Worm (Caenorhabditis elegans) whole organism, L3 larva: ENCODE data around the gene Y59C2A.1.
A peak's percentile ranks its signal among the peaks of the same experiment; 100 is the strongest.

Source experiments
- R02D3.7 ChIP-seq: fragments of 150-350 bp; optimal IDR thresholded peaks from 2 replicates; lab custom pipeline; 2014; ENCODE audit warnings: missing biosample characterization, missing genetic modification characterization
- ZK546.5 ChIP-seq: sonication (generic microtip); optimal IDR thresholded peaks from 2 replicates; lab custom pipeline; 2017; ENCODE audit warnings: missing biosample characterization, missing genetic modification characterization
- ceh-16 ChIP-seq: sonication (generic microtip); optimal IDR thresholded peaks from 2 replicates; lab custom pipeline; 2017; ENCODE audit warnings: missing biosample characterization, missing genetic modification characterization
- ceh-28 ChIP-seq: fragments of 150-350 bp; optimal IDR thresholded peaks from 2 replicates; lab custom pipeline; 2014; ENCODE audit warnings: missing biosample characterization, missing genetic modification reagents, missing genetic modification characterization
- ceh-82 ChIP-seq: fragments of 150-350 bp; optimal IDR thresholded peaks from 2 replicates; lab custom pipeline; 2014; ENCODE audit warnings: missing biosample characterization, missing genetic modification characterization
- ceh-9 ChIP-seq: sonication (generic microtip); optimal IDR thresholded peaks from 2 replicates; lab custom pipeline; 2018; ENCODE audit warnings: missing biosample characterization, missing genetic modification characterization
- daf-12 ChIP-seq: fragments of 150-350 bp; optimal IDR thresholded peaks from 2 replicates; lab custom pipeline; 2014; ENCODE audit warnings: missing biosample characterization, missing genetic modification reagents, missing genetic modification characterization
- egl-27 ChIP-seq: sonication (generic microtip); optimal IDR thresholded peaks from 4 replicates; lab custom pipeline; 2017; ENCODE audit warnings: missing biosample characterization, missing genetic modification reagents, missing genetic modification characterization
- egl-5 ChIP-seq: fragments of 150-350 bp; optimal IDR thresholded peaks from 2 replicates; lab custom pipeline; 2017; ENCODE audit warnings: missing biosample characterization, missing genetic modification reagents, missing genetic modification characterization, inconsistent platforms
- elt-2 ChIP-seq: sonication (generic microtip); optimal IDR thresholded peaks from 2 replicates; lab custom pipeline; 2016; ENCODE audit warnings: missing genetic modification reagents, mild to moderate bottlenecking, missing genetic modification characterization, missing compliant biosample characterization
- fos-1 ChIP-seq: fragments of 150-350 bp; optimal IDR thresholded peaks from 2 replicates; lab custom pipeline; 2014; ENCODE audit warnings: missing biosample characterization, missing genetic modification characterization
- jun-1 ChIP-seq: fragments of 150-350 bp; optimal IDR thresholded peaks from 2 replicates; lab custom pipeline; 2014; ENCODE audit warnings: missing biosample characterization, missing genetic modification reagents, missing genetic modification characterization
- lin-15B ChIP-seq: fragments of 150-350 bp; optimal IDR thresholded peaks from 2 replicates; lab custom pipeline; 2014; ENCODE audit warnings: missing biosample characterization, missing genetic modification characterization
- lin-39 ChIP-seq: fragments of 150-350 bp; optimal IDR thresholded peaks from 2 replicates; lab custom pipeline; 2018; ENCODE audit warnings: missing biosample characterization, missing genetic modification reagents, missing genetic modification characterization
- mdl-1 ChIP-seq: fragments of 150-350 bp; optimal IDR thresholded peaks from 2 replicates; lab custom pipeline; 2014; ENCODE audit warnings: missing biosample characterization, missing genetic modification characterization
- mml-1 ChIP-seq: fragments of 150-350 bp; sonication (generic microtip); optimal IDR thresholded peaks from 3 replicates; lab custom pipeline; 2014; ENCODE audit warnings: missing biosample characterization, missing genetic modification characterization
- nfya-1 ChIP-seq: sonication (generic microtip); optimal IDR thresholded peaks from 2 replicates; lab custom pipeline; 2017; ENCODE audit warnings: missing genetic modification characterization, mild to moderate bottlenecking, missing compliant biosample characterization, antibody characterized with exemption, moderate library complexity; ENCODE audit not compliant: insufficient read depth
- nhr-12 ChIP-seq: fragments of 150-350 bp; optimal IDR thresholded peaks from 2 replicates; lab custom pipeline; 2014; ENCODE audit warnings: missing biosample characterization, missing genetic modification characterization
- nhr-237 ChIP-seq: fragments of 150-350 bp; optimal IDR thresholded peaks from 2 replicates; lab custom pipeline; 2014; ENCODE audit warnings: missing biosample characterization, missing genetic modification characterization
- nhr-25 ChIP-seq: sonication (generic microtip); optimal IDR thresholded peaks from 2 replicates; lab custom pipeline; 2017; ENCODE audit warnings: missing biosample characterization, missing genetic modification characterization
- nhr-28 ChIP-seq: fragments of 150-350 bp; optimal IDR thresholded peaks from 2 replicates; lab custom pipeline; 2014; ENCODE audit warnings: missing biosample characterization, missing genetic modification characterization
- nhr-67 ChIP-seq: fragments of 150-350 bp; optimal IDR thresholded peaks from 2 replicates; lab custom pipeline; 2014; ENCODE audit warnings: missing biosample characterization, missing genetic modification characterization
- nhr-77 ChIP-seq: fragments of 150-350 bp; optimal IDR thresholded peaks from 2 replicates; lab custom pipeline; 2014; ENCODE audit warnings: missing biosample characterization, missing genetic modification characterization
- pha-4 ChIP-seq: fragments of 150-350 bp; optimal IDR thresholded peaks from 2 replicates; lab custom pipeline; 2014; ENCODE audit warnings: missing biosample characterization, missing genetic modification reagents, missing genetic modification characterization
- pqm-1 ChIP-seq: fragments of 150-350 bp; optimal IDR thresholded peaks from 2 replicates; lab custom pipeline; 2017; ENCODE audit warnings: missing biosample characterization, missing genetic modification characterization, inconsistent platforms
- sea-2 ChIP-seq: fragments of 150-350 bp; sonication (generic microtip); optimal IDR thresholded peaks from 4 replicates; lab custom pipeline; 2014; ENCODE audit warnings: missing biosample characterization, missing genetic modification reagents, missing genetic modification characterization
- skn-1 ChIP-seq: fragments of 150-350 bp; optimal IDR thresholded peaks from 2 replicates; lab custom pipeline; 2014; ENCODE audit warnings: missing biosample characterization, missing genetic modification characterization
- snpc-4 ChIP-seq: fragments of 150-350 bp; optimal IDR thresholded peaks from 2 replicates; lab custom pipeline; 2014; ENCODE audit warnings: missing biosample characterization, missing genetic modification characterization
- tbx-2 ChIP-seq: sonication (generic microtip); optimal IDR thresholded peaks from 2 replicates; lab custom pipeline; 2016; ENCODE audit warnings: mild to moderate bottlenecking, missing genetic modification characterization, missing compliant biosample characterization
- unc-62 ChIP-seq: fragments of 150-350 bp; sonication (generic microtip); optimal IDR thresholded peaks from 4 replicates; lab custom pipeline; 2014; ENCODE audit warnings: missing biosample characterization, missing genetic modification reagents, missing genetic modification characterization
- zag-1 ChIP-seq: fragments of 150-350 bp; optimal IDR thresholded peaks from 2 replicates; lab custom pipeline; 2014; ENCODE audit warnings: missing biosample characterization, missing genetic modification characterization
- ztf-11 ChIP-seq: fragments of 150-350 bp; optimal IDR thresholded peaks from 2 replicates; lab custom pipeline; 2014; ENCODE audit warnings: missing biosample characterization, missing genetic modification characterization
- ztf-4 ChIP-seq: fragments of 150-350 bp; optimal IDR thresholded peaks from 2 replicates; lab custom pipeline; 2014; ENCODE audit warnings: missing biosample characterization, missing genetic modification characterization

Gene Y59C2A.1

DNA sequence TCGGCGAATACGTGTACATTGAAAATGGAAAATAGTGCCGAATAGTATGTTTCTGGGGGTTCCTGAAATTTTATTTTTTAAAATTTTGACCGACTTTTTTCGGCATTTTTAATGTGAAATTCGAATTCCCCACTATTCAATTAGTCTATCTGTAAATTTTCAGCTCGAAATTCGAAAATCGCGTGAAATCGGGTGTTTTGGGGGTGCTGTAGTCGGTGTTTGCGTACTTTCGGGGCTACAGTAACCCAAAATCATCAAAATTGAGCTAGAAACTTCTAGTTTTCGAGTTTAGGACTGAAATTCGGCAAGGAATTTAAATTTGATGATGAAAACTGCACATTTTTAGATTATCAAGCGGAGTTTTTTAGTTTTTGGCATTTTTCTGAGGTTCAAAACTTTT is 5.8 kb upstream of the Y59C2A.1 start:
- TF ChIP-seq ceh-9 (tag; lab: Kevin White, UChicago) (no peak), mml-1 (no peak), ceh-16 (no peak), sea-2 (no peak), nhr-25 (no peak), skn-1 (tag; lab: Kevin White, UChicago) (no peak), R02D3.7 (tag; lab: Kevin White, UChicago) (no peak), egl-27 (tag; lab: Kevin White, UChicago) (no peak)

DNA sequence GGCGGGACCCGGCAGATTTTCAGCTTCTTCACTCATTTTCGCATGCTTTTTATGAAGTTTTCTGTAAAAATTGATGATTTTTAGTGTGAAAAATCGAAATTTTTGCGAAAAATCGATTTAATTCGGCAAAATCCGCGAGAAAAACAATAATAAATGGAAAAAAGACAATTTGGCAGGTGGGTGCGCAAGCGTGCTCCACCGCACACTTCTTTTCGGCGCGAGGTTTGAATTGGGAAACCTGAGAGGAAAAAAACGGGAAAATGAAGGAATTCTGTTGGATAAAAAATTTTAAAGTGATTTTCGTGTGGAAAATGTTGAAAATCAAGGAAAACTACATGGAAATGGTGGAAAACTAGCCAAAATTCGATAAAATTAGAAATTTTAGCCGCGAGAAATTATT is 3.8 kb upstream of the Y59C2A.1 start, which contains the start of gene Y59C2A.2:
Gene Y59C2A.2, minus strand, starts transcription at position 61 of the 400 bp plus-strand sequence.
- TF ChIP-seq skn-1 (tag; lab: Kevin White, UChicago) = no peak
- no peak for TF ChIP-seq ztf-4 (tag; lab: Kevin White, UChicago)
- no peak for TF ChIP-seq ZK546.5 (tag; lab: Kevin White, UChicago)
- peak; percentile 67 for TF ChIP-seq lin-15B (tag; lab: Kevin White, UChicago)
- TF ChIP-seq nhr-67 (tag; lab: Kevin White, UChicago) = no peak
- TF ChIP-seq nfya-1 (tag; lab: Kevin White, UChicago) = peak; percentile 44
- no peak for TF ChIP-seq ceh-28 (tag; lab: Kevin White, UChicago)
- TF ChIP-seq nhr-28 = no peak
- no peak for TF ChIP-seq unc-62
- TF ChIP-seq egl-5 (tag; lab: Kevin White, UChicago) = no peak
- no peak for TF ChIP-seq zag-1 (tag; lab: Kevin White, UChicago)
- no peak for TF ChIP-seq fos-1 (tag; lab: Kevin White, UChicago)
- peak; percentile 41 for TF ChIP-seq lin-39 (tag; lab: Kevin White, UChicago)
- TF ChIP-seq pqm-1 (tag; lab: Kevin White, UChicago) = no peak
- TF ChIP-seq mml-1 = no peak
- no peak for TF ChIP-seq mdl-1 (tag; lab: Kevin White, UChicago)
- TF ChIP-seq ceh-82 (tag; lab: Kevin White, UChicago) = no peak
- peak; percentile 5 for TF ChIP-seq elt-2 (tag; lab: Kevin White, UChicago)
- no peak for TF ChIP-seq ceh-9 (tag; lab: Kevin White, UChicago)
- TF ChIP-seq pha-4 (tag; lab: Kevin White, UChicago) = peak; percentile 50
- no peak for TF ChIP-seq tbx-2 (tag; lab: Kevin White, UChicago)
- no peak for TF ChIP-seq daf-12 (tag; lab: Kevin White, UChicago)

DNA sequence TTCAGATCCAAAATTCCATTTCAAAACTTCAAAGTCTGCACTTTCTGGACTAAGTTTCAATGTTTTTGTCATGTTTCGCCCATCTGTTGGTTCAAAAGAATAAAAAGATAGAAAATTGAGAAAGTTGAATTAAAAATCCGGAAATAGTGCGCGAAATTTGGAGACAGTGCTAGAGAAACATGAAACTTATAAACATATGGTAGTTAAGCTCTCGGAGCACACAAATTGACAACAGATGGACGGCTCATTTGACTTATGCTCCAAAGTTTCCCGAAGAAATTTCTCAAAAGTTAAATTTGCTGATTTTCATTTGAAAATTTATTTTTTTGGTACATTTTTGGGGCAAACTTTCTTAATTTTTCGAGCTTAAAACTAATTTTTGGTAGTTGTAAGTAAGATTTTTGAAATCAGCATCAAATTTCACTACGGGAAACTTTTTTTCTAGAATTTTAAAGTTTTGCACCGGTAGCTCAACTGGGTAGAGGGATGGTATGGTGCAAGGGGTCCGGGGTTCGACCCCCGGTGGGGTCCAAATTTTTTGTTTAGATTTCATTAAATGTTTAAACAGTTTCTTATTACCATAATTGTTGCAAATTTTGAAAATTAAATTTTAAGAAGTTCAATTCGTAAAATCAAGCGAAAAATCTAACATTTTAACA is 1.7 kb upstream of the Y59C2A.1 start:
- no peak for TF ChIP-seq R02D3.7 (tag; lab: Kevin White, UChicago)
- no peak for TF ChIP-seq nhr-77 (tag; lab: Kevin White, UChicago)

DNA sequence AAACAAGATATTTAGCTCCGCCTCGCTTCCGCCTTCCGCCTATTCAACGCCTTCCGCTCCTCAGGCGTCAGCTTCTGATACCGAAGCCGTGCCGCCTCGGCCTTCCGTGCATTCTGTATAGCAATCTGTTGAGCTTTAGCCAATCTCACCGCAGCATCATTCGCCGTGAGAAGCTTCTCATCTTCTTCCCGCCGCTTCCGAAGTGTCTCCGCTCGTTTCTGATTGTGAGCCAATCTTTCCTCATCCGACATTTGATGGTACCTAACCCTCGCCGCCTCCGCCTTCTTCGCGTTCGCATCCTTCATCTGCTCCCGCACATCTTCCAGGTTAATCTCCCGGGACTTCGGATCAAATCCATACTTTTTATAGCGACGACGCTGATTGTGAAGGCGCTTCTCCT is 7.6 kb downstream of the Y59C2A.1 start:
- TF ChIP-seq fos-1 (tag; lab: Kevin White, UChicago) = no peak
- TF ChIP-seq mml-1 = no peak
- no peak for TF ChIP-seq jun-1 (tag; lab: Kevin White, UChicago)

DNA sequence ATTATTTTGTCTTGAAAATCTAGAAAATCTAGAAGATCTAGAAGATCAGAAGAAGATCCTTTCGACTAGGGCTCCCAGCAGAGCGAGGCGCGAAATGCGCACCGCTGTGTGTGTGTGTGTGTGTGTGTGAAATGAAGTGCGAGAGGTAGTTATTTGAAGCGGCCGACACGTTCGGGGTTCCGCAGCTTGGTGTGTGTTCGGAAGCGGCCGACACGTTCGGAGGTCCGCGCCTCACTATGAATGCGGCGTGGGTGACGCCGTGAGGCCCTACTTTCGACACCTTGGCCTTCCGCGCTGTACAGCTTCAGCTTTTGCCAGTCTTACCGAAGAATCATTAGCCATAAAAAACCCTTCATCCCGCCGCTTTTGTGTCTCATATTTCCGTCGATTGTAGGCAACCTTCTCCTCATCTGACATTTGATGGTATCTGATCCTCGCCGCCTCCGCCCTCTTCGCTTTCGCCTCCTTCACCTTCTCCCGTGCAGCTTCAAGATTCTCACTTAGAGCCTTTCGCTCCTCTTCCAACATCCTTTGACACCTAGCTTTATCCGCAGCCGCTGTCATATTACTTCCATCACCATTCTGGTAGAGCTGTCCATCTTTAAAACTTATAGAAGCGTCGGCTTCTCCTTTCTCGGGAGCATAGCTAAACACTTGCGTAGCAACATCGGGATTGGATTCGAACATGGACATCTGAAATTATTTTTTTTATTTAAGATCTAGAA is 9.2 kb downstream of the Y59C2A.1 start:
- no peak for TF ChIP-seq snpc-4 (tag; lab: Kevin White, UChicago)
- no peak for TF ChIP-seq unc-62
- no peak for TF ChIP-seq egl-27 (tag; lab: Kevin White, UChicago)
- no peak for TF ChIP-seq R02D3.7 (tag; lab: Kevin White, UChicago)
- TF ChIP-seq nhr-237 (tag; lab: Kevin White, UChicago) = no peak
- TF ChIP-seq lin-39 (tag; lab: Kevin White, UChicago) = no peak
- no peak for TF ChIP-seq elt-2 (tag; lab: Kevin White, UChicago)
- no peak for TF ChIP-seq daf-12 (tag; lab: Kevin White, UChicago)
- no peak for TF ChIP-seq ceh-9 (tag; lab: Kevin White, UChicago)
- TF ChIP-seq nhr-12 (tag; lab: Kevin White, UChicago) = no peak
- TF ChIP-seq skn-1 (tag; lab: Kevin White, UChicago) = no peak
- TF ChIP-seq egl-5 (tag; lab: Kevin White, UChicago) = no peak
- TF ChIP-seq nhr-77 (tag; lab: Kevin White, UChicago) = no peak
- TF ChIP-seq nhr-25 = no peak
- TF ChIP-seq ztf-11 (tag; lab: Kevin White, UChicago) = no peak
